Worm (Caenorhabditis elegans): ENCODE results near the gene K10D6.3.
A peak's percentile ranks its signal among the peaks of the same experiment; 100 is the strongest.

DNA sequence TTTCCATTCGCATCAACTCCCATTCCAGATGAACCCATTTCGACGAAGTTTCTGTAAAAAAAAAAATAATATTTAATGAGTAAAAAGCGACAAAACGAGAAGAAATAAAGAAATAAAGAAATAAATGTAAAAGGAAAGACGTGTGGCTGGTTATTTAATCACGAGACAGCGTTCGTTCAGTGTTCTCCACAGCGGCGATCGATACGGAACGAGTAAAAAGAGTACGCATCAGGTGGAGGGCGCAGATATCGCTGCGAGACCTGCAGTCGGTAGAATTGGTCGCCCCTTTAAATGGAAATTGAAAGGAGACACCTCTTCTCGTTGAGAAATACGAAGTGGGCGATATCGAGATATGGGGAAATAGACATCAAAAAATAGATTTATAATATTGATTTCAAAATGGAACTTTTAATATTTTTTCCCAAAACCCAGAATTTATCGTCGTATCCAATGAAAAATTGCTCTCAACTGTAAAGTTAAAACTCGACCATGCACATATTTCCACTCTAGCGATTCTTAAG is 28.3 kb downstream of the K10D6.3 start, which contains the start of gene pqn-70:
- TF ChIP-seq ref-1 (GFP tag; conservative IDR thresholded peaks at IDR 0.05): no peak
- peak; percentile 90 for TF ChIP-seq T22C8.4 (GFP tag; IDR thresholded peaks at IDR 0.05)

All from whole organism, midembryonic.